Fruit fly (Drosophila melanogaster): ENCODE results near the gene CG12237.

The CG12237 gene

dm6 chrX:19622924-19623323, 19.7 kb downstream of the CG12237 start, which contains the start of the genes Naa20A and MKP-4 (continued):
- TF ChIP-seq nmo (GFP tag; optimal IDR thresholded peaks at IDR 0.05): peak; percentile 12
- TF ChIP-seq tgo (GFP tag; IDR thresholded peaks at IDR 0.05): no peak
- peak; percentile 60 for TF ChIP-seq tna (GFP tag; IDR thresholded peaks at IDR 0.05; ENCODE audit: partially characterized antibody)
- TF ChIP-seq Taf1 (GFP tag; IDR thresholded peaks at IDR 0.05): no peak
- peak; percentile 5 for TF ChIP-seq CG17829 (tag; optimal IDR thresholded peaks at IDR 0.05)
- no peak for TF ChIP-seq Oli (tag; optimal IDR thresholded peaks at IDR 0.05)
- TF ChIP-seq BtbVII (GFP tag; optimal IDR thresholded peaks at IDR 0.05): no peak
- TF ChIP-seq nerfin-2 (GFP tag; IDR thresholded peaks at IDR 0.05; ENCODE audit: partially characterized antibody): 0 out of 2 replicates have a peak, but pooled peaks have one; percentile 30
- TF ChIP-seq Dp (GFP tag; optimal IDR thresholded peaks at IDR 0.05): peak; percentile 49
- TF ChIP-seq Dref (GFP tag; IDR thresholded peaks at IDR 0.05): peak; percentile 87
- no peak for TF ChIP-seq az2 (GFP tag; optimal IDR thresholded peaks at IDR 0.05)
- TF ChIP-seq Hmr (GFP tag; optimal IDR thresholded peaks at IDR 0.05): no peak
- TF ChIP-seq E2f2 (GFP tag; IDR thresholded peaks at IDR 0.05): peak; percentile 61; the same call in 1 of the 2 replicates
- peak; percentile 77 for TF ChIP-seq pzg (GFP tag; optimal IDR thresholded peaks at IDR 0.05)
- TF ChIP-seq BEAF-32 (GFP tag; optimal IDR thresholded peaks at IDR 0.05): peak; percentile 76
- TF ChIP-seq tin (GFP tag; optimal IDR thresholded peaks at IDR 0.05): no peak
- TF ChIP-seq HmgZ (tag; optimal IDR thresholded peaks at IDR 0.05): peak; percentile 34
- TF ChIP-seq vnd (GFP tag; IDR thresholded peaks at IDR 0.05; ENCODE audit: partially characterized antibody): peak; percentile 56
- peak; percentile 62 for TF ChIP-seq gfzf (GFP tag; optimal IDR thresholded peaks at IDR 0.05)
- TF ChIP-seq CG2129 (GFP tag; IDR thresholded peaks at IDR 0.05; ENCODE audit: partially characterized antibody): peak; percentile 28; the same call in 1 of the 2 replicates
- TF ChIP-seq Sry-δ (GFP tag; optimal IDR thresholded peaks at IDR 0.05): peak; percentile 91
- peak; percentile 68 for TF ChIP-seq CG6791 (GFP tag; IDR thresholded peaks at IDR 0.05; ENCODE audit: partially characterized antibody)
- peak; percentile 36 for TF ChIP-seq CG12659 (GFP tag; optimal IDR thresholded peaks at IDR 0.05)
- TF ChIP-seq zen2 (GFP tag; IDR thresholded peaks at IDR 0.05; ENCODE audit: partially characterized antibody): peak; percentile 76
- TF ChIP-seq CG11696 (GFP tag; IDR thresholded peaks at IDR 0.05): peak; percentile 52; the same call in 1 of the 2 replicates
- peak; percentile 46; the same call in 1 of the 2 replicates for TF ChIP-seq CG42726 (GFP tag; IDR thresholded peaks at IDR 0.05; ENCODE audit: partially characterized antibody)
- no peak for TF ChIP-seq D19B (GFP tag; optimal IDR thresholded peaks at IDR 0.05)
- TF ChIP-seq CG13287 (GFP tag; IDR thresholded peaks at IDR 0.05; ENCODE audit: partially characterized antibody): peak; percentile 82
- TF ChIP-seq Scr (GFP tag; IDR thresholded peaks at IDR 0.05; ENCODE audit: partially characterized antibody): peak; percentile 73
- TF ChIP-seq Bgb (GFP tag; IDR thresholded peaks at IDR 0.05; ENCODE audit: partially characterized antibody): peak; percentile 77; the same call in 1 of the 2 replicates
- TF ChIP-seq Dek (tag; optimal IDR thresholded peaks at IDR 0.05): no peak
- no peak for TF ChIP-seq bcd (GFP tag; optimal IDR thresholded peaks at IDR 0.05)
- TF ChIP-seq pfk (GFP tag; optimal IDR thresholded peaks at IDR 0.05): peak; percentile 23
- TF ChIP-seq unc-4 (GFP tag; IDR thresholded peaks at IDR 0.05; ENCODE audit: partially characterized antibody): peak; percentile 76
- TF ChIP-seq PHDP (tag; optimal IDR thresholded peaks at IDR 0.05): no peak
- TF ChIP-seq YL-1 (GFP tag; optimal IDR thresholded peaks at IDR 0.05): peak; percentile 31
- TF ChIP-seq ewg (GFP tag; optimal IDR thresholded peaks at IDR 0.05): peak; percentile 7
- peak; percentile 59; the same call in 2 of the 3 replicates for TF ChIP-seq CG14860 (GFP tag; IDR thresholded peaks at IDR 0.05; ENCODE audit: partially characterized antibody)
- no peak for TF ChIP-seq sens (GFP tag)
- peak; percentile 49 for TF ChIP-seq Ets97D (GFP tag; optimal IDR thresholded peaks at IDR 0.05)
- TF ChIP-seq scrt (GFP tag; optimal IDR thresholded peaks at IDR 0.05): no peak
- TF ChIP-seq CG17385 (GFP tag; optimal IDR thresholded peaks at IDR 0.05): peak; percentile 82
- peak; percentile 5 for TF ChIP-seq Fer1 (GFP tag; optimal IDR thresholded peaks at IDR 0.05)
- TF ChIP-seq inv (GFP tag; IDR thresholded peaks at IDR 0.05; ENCODE audit: partially characterized antibody): peak; percentile 55; the same call in 1 of the 2 replicates
- peak; percentile 14 for TF ChIP-seq CG34376 (GFP tag; optimal IDR thresholded peaks at IDR 0.05)
- TF ChIP-seq CG1602 (GFP tag; optimal IDR thresholded peaks at IDR 0.05): no peak
- peak; percentile 52 for TF ChIP-seq CG4617 (GFP tag; optimal IDR thresholded peaks at IDR 0.05; ENCODE audit: borderline replicate concordance)
- peak; percentile 16 for TF ChIP-seq CG14710 (tag; optimal IDR thresholded peaks at IDR 0.05)

All from whole organism, embryonic.